Worm (Caenorhabditis elegans): ENCODE measurements around the gene F14H12.3.
"Not testable (repeated sequence)": the region's sequence is repeated elsewhere in the genome, so short reads cannot be mapped to it uniquely, and the experiment has no call there.

DNA sequence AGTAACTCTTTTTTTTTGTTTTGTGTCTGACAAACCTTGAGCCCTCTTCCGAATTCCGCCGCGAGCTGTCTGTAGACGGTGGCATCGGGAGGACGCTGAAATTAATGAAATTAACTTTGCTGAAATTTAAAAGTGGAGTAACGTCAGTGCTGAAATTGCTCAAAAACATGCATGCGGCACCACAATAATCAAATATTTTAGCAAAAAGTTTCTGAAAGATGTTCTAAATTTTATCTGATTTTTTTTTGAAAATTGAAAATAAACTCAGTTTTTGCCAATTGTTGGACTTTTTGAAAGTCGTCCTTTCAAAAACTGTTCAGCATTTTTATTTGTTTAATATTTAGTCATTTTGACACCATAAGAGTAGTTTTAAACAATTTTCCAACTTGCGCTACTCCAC lies 8.1 kb upstream of the F14H12.3 start, which contains the start of gene cst-2:
- not testable (repeated sequence) for TF ChIP-seq Y53F4B.3 (GFP tag; IDR thresholded peaks at IDR 0.05); hrde-1 (tag; optimal IDR thresholded peaks at IDR 0.05; ENCODE audit: borderline replicate concordance); F49E8.2 (tag; optimal IDR thresholded peaks at IDR 0.05; ENCODE audit: insufficient read depth); snpc-4 (GFP tag; optimal IDR thresholded peaks at IDR 0.05); snpc-4 (tag; optimal IDR thresholded peaks at IDR 0.05); ama-1 (optimal IDR thresholded peaks at IDR 0.05); ama-1 (GFP tag; optimal IDR thresholded peaks at IDR 0.05); F57A8.1 (GFP tag; optimal IDR thresholded peaks at IDR 0.05)
